Fruit fly (Drosophila melanogaster) whole organism, adult: Measurements from ENCODE around the gene Hou.

Source experiments
- CG12768 ChIP-seq: fragments of 200-800 bp; sonication (Bioruptor generic); optimal IDR thresholded peaks from 2 replicates; lab custom pipeline; 2017; ENCODE audit warnings: missing biosample characterization, missing genetic modification characterization, mild to moderate bottlenecking, moderate library complexity, missing genetic modification reagents
- CG14711 ChIP-seq: fragments of 200-800 bp; sonication (Bioruptor generic); optimal IDR thresholded peaks from 2 replicates; lab custom pipeline; 2018; ENCODE audit warnings: missing biosample characterization, mild to moderate bottlenecking, missing genetic modification characterization, moderate library complexity
- CG1620 ChIP-seq: fragments of 200-800 bp; sonication (Bioruptor generic); optimal IDR thresholded peaks from 2 replicates; lab custom pipeline; 2016; ENCODE audit warnings: missing biosample characterization, missing genetic modification characterization
- CG33017 ChIP-seq: fragments of 200-800 bp; sonication (Bioruptor generic); optimal IDR thresholded peaks from 2 replicates; lab custom pipeline; 2018; ENCODE audit warnings: missing biosample characterization, mild to moderate bottlenecking, missing genetic modification characterization, moderate library complexity
- CG5204 ChIP-seq: fragments of 200-800 bp; sonication (Bioruptor generic); optimal IDR thresholded peaks from 2 replicates; lab custom pipeline; 2016; ENCODE audit warnings: missing biosample characterization, missing genetic modification characterization
- CG7101 ChIP-seq: fragments of 200-800 bp; sonication (Bioruptor generic); optimal IDR thresholded peaks from 2 replicates; lab custom pipeline; 2018; ENCODE audit warnings: missing biosample characterization, mild to moderate bottlenecking, missing genetic modification characterization, moderate library complexity
- Crg-1 ChIP-seq: fragments of 200-800 bp; sonication (Bioruptor generic); optimal IDR thresholded peaks from 2 replicates; lab custom pipeline; 2016; ENCODE audit warnings: missing biosample characterization, missing genetic modification characterization
- Hr96 ChIP-seq: fragments of 200-800 bp; sonication (Bioruptor generic); optimal IDR thresholded peaks from 2 replicates; lab custom pipeline; 2016; ENCODE audit warnings: missing biosample characterization, missing genetic modification characterization
- bab1 ChIP-seq: fragments of 200-800 bp; sonication (Bioruptor generic); optimal IDR thresholded peaks from 3 replicates; lab custom pipeline; 2019; ENCODE audit warnings: missing biosample characterization, mild to moderate bottlenecking, missing genetic modification characterization, moderate library complexity
- kay ChIP-seq: fragments of 200-800 bp; sonication (Bioruptor generic); peaks from one replicate; lab custom pipeline; 2016; ENCODE audit warnings: missing biosample characterization, missing genetic modification characterization, borderline replicate concordance
- pad ChIP-seq: fragments of 200-800 bp; sonication (Bioruptor generic); optimal IDR thresholded peaks from 3 replicates; lab custom pipeline; 2017; ENCODE audit warnings: missing biosample characterization, missing genetic modification characterization, mild to moderate bottlenecking, moderate library complexity, missing genetic modification reagents
- tj ChIP-seq: fragments of 200-800 bp; sonication (Bioruptor generic); optimal IDR thresholded peaks from 3 replicates; lab custom pipeline; 2017; ENCODE audit warnings: missing biosample characterization, mild to moderate bottlenecking, missing genetic modification characterization, moderate library complexity

dm6 chrX:18675702-18676101, 25.5 kb upstream of the Hou start:
- TF ChIP-seq pad (no peak), tj (GFP tag; lab: Kevin White, UChicago) (no peak), kay (GFP tag; lab: Kevin White, UChicago) (no peak), CG14711 (tag; lab: Kevin White, UChicago) (no peak), CG5204 (GFP tag; lab: Kevin White, UChicago) (no peak), Crg-1 (GFP tag; lab: Kevin White, UChicago) (no peak), CG12768 (GFP tag; lab: Kevin White, UChicago) (no peak), bab1 (no peak), Hr96 (GFP tag; lab: Kevin White, UChicago) (no peak), CG7101 (no peak), CG1620 (no peak), CG33017 (tag; lab: Kevin White, UChicago) (no peak)
